Fruit fly (Drosophila melanogaster): ENCODE measurements around the gene gny.

DNA sequence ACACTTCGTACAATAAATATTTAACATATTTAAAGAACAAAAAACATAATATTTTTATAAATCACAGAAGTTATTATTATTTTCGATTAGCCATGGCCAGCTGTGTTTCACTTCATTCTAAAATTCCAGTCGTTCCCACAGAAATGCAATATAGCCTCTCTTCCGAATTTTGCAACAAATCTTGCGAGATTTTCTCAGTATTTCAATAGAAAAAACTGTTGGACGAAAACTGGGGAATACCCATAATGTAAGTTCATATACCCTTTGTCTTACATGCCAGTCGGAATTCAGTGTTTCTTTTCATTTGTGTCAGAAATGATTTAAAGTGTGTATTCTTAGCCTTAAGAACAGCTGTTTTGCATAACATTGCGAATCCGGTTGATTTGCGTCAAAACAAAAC lies 23.4 kb upstream of the gny start, which contains the start of the genes CtsL4 and ClpP:
- TF ChIP-seq CG32264 (GFP tag; optimal IDR thresholded peaks at IDR 0.05) (no peak), ey (GFP tag; optimal IDR thresholded peaks at IDR 0.05) (no peak), HLH106 (tag; optimal IDR thresholded peaks at IDR 0.05) (no peak), fru (GFP tag; optimal IDR thresholded peaks at IDR 0.05) (no peak), dsf (GFP tag; optimal IDR thresholded peaks at IDR 0.05; ENCODE audit: borderline replicate concordance) (no peak), psq (GFP tag; optimal IDR thresholded peaks at IDR 0.05) (no peak)

Data from whole organism, wandering third instar larva.